Worm (Caenorhabditis elegans) whole organism, L3 larva: ENCODE measurements around the gene F46G10.2.

ENCODE experiments used
- ZK546.5 ChIP-seq: sonication (generic microtip); optimal IDR thresholded peaks from 2 replicates; lab custom pipeline; 2017; ENCODE audit warnings: missing biosample characterization, missing genetic modification characterization
- aly-2 ChIP-seq: fragments of 150-350 bp; optimal IDR thresholded peaks from 2 replicates; lab custom pipeline; 2014; ENCODE audit warnings: missing biosample characterization, missing genetic modification characterization
- ceh-28 ChIP-seq: fragments of 150-350 bp; optimal IDR thresholded peaks from 2 replicates; lab custom pipeline; 2014; ENCODE audit warnings: missing biosample characterization, missing genetic modification reagents, missing genetic modification characterization
- ceh-82 ChIP-seq: fragments of 150-350 bp; optimal IDR thresholded peaks from 2 replicates; lab custom pipeline; 2014; ENCODE audit warnings: missing biosample characterization, missing genetic modification characterization
- ceh-9 ChIP-seq: sonication (generic microtip); optimal IDR thresholded peaks from 2 replicates; lab custom pipeline; 2018; ENCODE audit warnings: missing biosample characterization, missing genetic modification characterization
- egl-5 ChIP-seq: fragments of 150-350 bp; optimal IDR thresholded peaks from 2 replicates; lab custom pipeline; 2017; ENCODE audit warnings: missing biosample characterization, missing genetic modification reagents, missing genetic modification characterization, inconsistent platforms
- elt-1 ChIP-seq: fragments of 150-350 bp; optimal IDR thresholded peaks from 2 replicates; lab custom pipeline; 2014; ENCODE audit warnings: missing biosample characterization, missing genetic modification characterization
- elt-2 ChIP-seq: sonication (generic microtip); optimal IDR thresholded peaks from 2 replicates; lab custom pipeline; 2016; ENCODE audit warnings: missing genetic modification reagents, mild to moderate bottlenecking, missing genetic modification characterization, missing compliant biosample characterization
- eor-1 ChIP-seq, 2 experiments: fragments of 150-350 bp; optimal IDR thresholded peaks; 2 replicates each; lab custom pipeline; 2014 to 2018; ENCODE audit warnings: missing biosample characterization in 2 of 2, missing genetic modification characterization in 2 of 2
- fkh-2 ChIP-seq: fragments of 150-350 bp; optimal IDR thresholded peaks from 2 replicates; lab custom pipeline; 2014; ENCODE audit warnings: missing biosample characterization, missing genetic modification reagents, missing genetic modification characterization
- fos-1 ChIP-seq: fragments of 150-350 bp; optimal IDR thresholded peaks from 2 replicates; lab custom pipeline; 2014; ENCODE audit warnings: missing biosample characterization, missing genetic modification characterization
- hmg-11 ChIP-seq: sonication (generic microtip); optimal IDR thresholded peaks from 2 replicates; lab custom pipeline; 2016; ENCODE audit warnings: missing genetic modification characterization, missing compliant biosample characterization
- jun-1 ChIP-seq: fragments of 150-350 bp; optimal IDR thresholded peaks from 2 replicates; lab custom pipeline; 2014; ENCODE audit warnings: missing biosample characterization, missing genetic modification reagents, missing genetic modification characterization
- mdl-1 ChIP-seq: fragments of 150-350 bp; optimal IDR thresholded peaks from 2 replicates; lab custom pipeline; 2014; ENCODE audit warnings: missing biosample characterization, missing genetic modification characterization
- nhr-11 ChIP-seq: fragments of 150-350 bp; optimal IDR thresholded peaks from 2 replicates; lab custom pipeline; 2014; ENCODE audit warnings: missing biosample characterization, missing genetic modification characterization
- nhr-12 ChIP-seq: fragments of 150-350 bp; optimal IDR thresholded peaks from 2 replicates; lab custom pipeline; 2014; ENCODE audit warnings: missing biosample characterization, missing genetic modification characterization
- nhr-28 ChIP-seq: fragments of 150-350 bp; optimal IDR thresholded peaks from 2 replicates; lab custom pipeline; 2014; ENCODE audit warnings: missing biosample characterization, missing genetic modification characterization
- nhr-43 ChIP-seq: sonication (generic microtip); optimal IDR thresholded peaks from 2 replicates; lab custom pipeline; 2016; ENCODE audit warnings: mild to moderate bottlenecking, missing genetic modification characterization, missing compliant biosample characterization; ENCODE audit not compliant: poor library complexity, severe bottlenecking
- pha-4 ChIP-seq: fragments of 150-350 bp; optimal IDR thresholded peaks from 2 replicates; lab custom pipeline; 2014; ENCODE audit warnings: missing biosample characterization, missing genetic modification reagents, missing genetic modification characterization
- pqm-1 ChIP-seq: fragments of 150-350 bp; optimal IDR thresholded peaks from 2 replicates; lab custom pipeline; 2017; ENCODE audit warnings: missing biosample characterization, missing genetic modification characterization, inconsistent platforms
- sea-2 ChIP-seq: fragments of 150-350 bp; sonication (generic microtip); optimal IDR thresholded peaks from 4 replicates; lab custom pipeline; 2014; ENCODE audit warnings: missing biosample characterization, missing genetic modification reagents, missing genetic modification characterization
- snpc-4 ChIP-seq: fragments of 150-350 bp; optimal IDR thresholded peaks from 2 replicates; lab custom pipeline; 2014; ENCODE audit warnings: missing biosample characterization, missing genetic modification characterization
- unc-39 ChIP-seq: sonication (generic microtip); optimal IDR thresholded peaks from 4 replicates; lab custom pipeline; 2017; ENCODE audit warnings: missing biosample characterization, missing genetic modification characterization
- ztf-11 ChIP-seq: fragments of 150-350 bp; optimal IDR thresholded peaks from 2 replicates; lab custom pipeline; 2014; ENCODE audit warnings: missing biosample characterization, missing genetic modification characterization
- ztf-4 ChIP-seq: fragments of 150-350 bp; optimal IDR thresholded peaks from 2 replicates; lab custom pipeline; 2014; ENCODE audit warnings: missing biosample characterization, missing genetic modification characterization

Gene F46G10.2

DNA sequence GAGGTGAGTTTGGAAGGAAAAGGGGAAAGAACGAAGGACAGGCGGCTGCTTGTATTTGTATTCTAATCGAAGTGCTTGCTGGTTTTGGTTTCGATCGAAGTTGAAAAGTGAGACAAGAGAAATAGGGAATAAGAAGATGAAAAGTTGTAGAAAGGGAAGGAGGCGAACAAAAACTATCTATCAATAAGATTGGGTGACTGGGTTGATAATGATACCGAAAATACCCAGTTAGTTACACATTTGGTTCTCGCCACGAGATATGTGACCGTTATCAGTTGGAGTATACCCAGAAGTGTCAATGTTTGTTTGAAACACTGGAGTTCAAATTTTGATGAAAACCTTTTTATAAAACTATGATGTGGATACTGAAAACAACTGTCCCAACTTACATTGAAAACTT lies 45.5 kb downstream of the F46G10.2 start:
- TF ChIP-seq pqm-1 (tag; lab: Kevin White, UChicago) (peak; percentile 79), pha-4 (tag; lab: Kevin White, UChicago) (peak; percentile 24), ceh-28 (tag; lab: Kevin White, UChicago) (no peak), elt-2 (tag; lab: Kevin White, UChicago) (peak; percentile 90), jun-1 (tag; lab: Kevin White, UChicago) (peak; percentile 46)
- TF ChIP-seq, all 47 proteins: peak for 4

DNA sequence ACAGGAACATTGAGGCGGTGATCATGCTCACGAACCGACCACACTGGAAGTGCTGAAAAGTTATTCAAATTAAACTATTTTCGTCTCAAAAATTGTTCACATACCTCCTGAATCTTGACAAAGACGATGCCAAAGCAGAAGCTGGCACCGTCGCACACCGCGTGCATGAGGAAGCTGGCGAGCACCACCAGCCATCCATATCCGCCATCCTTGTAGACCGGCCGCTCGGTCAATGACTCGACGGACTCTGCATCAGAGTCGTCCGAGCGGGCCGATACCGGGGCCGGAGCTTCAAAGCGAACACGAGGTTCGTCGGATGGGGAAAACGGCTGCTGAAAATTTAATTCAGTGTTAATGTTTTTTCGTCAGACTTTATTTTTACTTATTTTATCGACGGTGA lies 53.4 kb downstream of the F46G10.2 start:
- no peak for TF ChIP-seq fos-1
- no peak for TF ChIP-seq egl-5 (tag; lab: Kevin White, UChicago)
- TF ChIP-seq pqm-1 (tag; lab: Kevin White, UChicago): no peak
- no peak for TF ChIP-seq mdl-1 (tag; lab: Kevin White, UChicago)
- no peak for TF ChIP-seq nhr-43 (tag; lab: Kevin White, UChicago)

DNA sequence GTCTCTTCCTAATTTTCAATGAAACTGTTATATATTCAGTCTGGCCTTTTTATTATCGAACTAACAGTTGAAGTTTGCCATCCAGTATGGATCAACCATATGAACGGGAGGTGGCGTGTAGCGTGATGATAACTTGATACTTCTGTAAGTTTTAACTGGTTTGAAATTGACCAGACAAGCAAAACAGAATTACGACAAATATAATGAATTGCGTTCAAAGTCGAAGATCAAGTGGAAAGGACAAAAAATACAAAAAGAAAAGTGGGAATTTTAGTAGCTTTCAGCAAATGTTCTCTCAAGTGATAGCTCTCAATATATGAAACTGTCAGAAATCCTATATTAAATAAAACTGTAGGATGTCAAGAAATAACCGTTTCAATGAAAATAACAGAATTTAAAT lies 54.1 kb downstream of the F46G10.2 start, which contains the start of the genes C49F8.14 and gem-1:
TSS of gene C49F8.14 (minus strand) at position 99 of the 400 bp plus-strand sequence.
TSS of gene gem-1 (minus strand) at position 142 of the 400 bp plus-strand sequence.
- no peak for TF ChIP-seq nhr-28 (tag; lab: Kevin White, UChicago)
- no peak for TF ChIP-seq nhr-11 (tag; lab: Kevin White, UChicago)
- no peak for TF ChIP-seq hmg-11
- no peak for TF ChIP-seq unc-39 (tag; lab: Kevin White, UChicago)
- no peak for TF ChIP-seq jun-1 (tag; lab: Kevin White, UChicago)
- no peak for TF ChIP-seq ceh-28 (tag; lab: Kevin White, UChicago)
- no peak for TF ChIP-seq ZK546.5 (tag; lab: Kevin White, UChicago)
- no peak for TF ChIP-seq eor-1 (tag; optimal IDR thresholded peaks at IDR 0.05; lab: Kevin White, UChicago)
- no peak for TF ChIP-seq snpc-4 (tag; lab: Kevin White, UChicago)
- TF ChIP-seq ceh-82: no peak
- TF ChIP-seq fos-1: no peak
- TF ChIP-seq ztf-4 (tag; lab: Kevin White, UChicago): no peak
- TF ChIP-seq elt-1: no peak
- TF ChIP-seq ceh-9: no peak
- no peak for TF ChIP-seq ztf-11
- TF ChIP-seq aly-2 (tag; lab: Kevin White, UChicago): no peak
- no peak for TF ChIP-seq sea-2 (GFP tag; lab: Kevin White, UChicago)
- no peak for TF ChIP-seq nhr-12 (tag; lab: Kevin White, UChicago)
- no peak for TF ChIP-seq fkh-2 (tag; lab: Kevin White, UChicago)
